Worm (Caenorhabditis elegans) whole organism, L2 larva: ENCODE data around the gene T18D3.6.

ENCODE experiments used
- C34F6.9 ChIP-seq: fragments of 150-350 bp; optimal IDR thresholded peaks from 2 replicates; lab custom pipeline; 2014; ENCODE audit warnings: missing biosample characterization, missing genetic modification characterization
- F13H6.1 ChIP-seq: sonication (generic microtip); optimal IDR thresholded peaks from 2 replicates; lab custom pipeline; 2016; ENCODE audit warnings: missing genetic modification characterization, missing compliant biosample characterization
- Y55F3AM.14 ChIP-seq: fragments of 200-800 bp; sonication (Bioruptor generic); optimal IDR thresholded peaks from 2 replicates; lab custom pipeline; 2018; ENCODE audit warnings: mild to moderate bottlenecking, missing genetic modification characterization, missing compliant biosample characterization
- alr-1 ChIP-seq: fragments of 150-350 bp; optimal IDR thresholded peaks from 2 replicates; lab custom pipeline; 2014; ENCODE audit warnings: missing biosample characterization, missing genetic modification characterization
- aly-2 ChIP-seq: fragments of 150-350 bp; optimal IDR thresholded peaks from 2 replicates; lab custom pipeline; 2014; ENCODE audit warnings: missing biosample characterization, missing genetic modification characterization
- ama-1 ChIP-seq: fragments of 150-350 bp; optimal IDR thresholded peaks from 2 replicates; lab custom pipeline; 2018; ENCODE audit warnings: inconsistent platforms
- blmp-1 ChIP-seq: sonication (generic microtip); optimal IDR thresholded peaks from 2 replicates; lab custom pipeline; 2017; ENCODE audit warnings: missing genetic modification characterization, mild to moderate bottlenecking, missing compliant biosample characterization, antibody characterized with exemption, moderate library complexity; ENCODE audit not compliant: insufficient read depth
- ceh-16 ChIP-seq: fragments of 150-350 bp; optimal IDR thresholded peaks from 2 replicates; lab custom pipeline; 2014; ENCODE audit warnings: missing biosample characterization, missing genetic modification characterization
- ceh-82 ChIP-seq: fragments of 150-350 bp; optimal IDR thresholded peaks from 2 replicates; lab custom pipeline; 2014; ENCODE audit warnings: missing biosample characterization, missing genetic modification characterization
- crh-2 ChIP-seq: sonication (generic microtip); optimal IDR thresholded peaks from 2 replicates; lab custom pipeline; 2017; ENCODE audit warnings: missing biosample characterization, missing genetic modification characterization
- egl-27 ChIP-seq: sonication (generic microtip); optimal IDR thresholded peaks from 3 replicates; lab custom pipeline; 2017; ENCODE audit warnings: missing biosample characterization, missing genetic modification reagents, missing genetic modification characterization
- elt-3 ChIP-seq: sonication (generic microtip); optimal IDR thresholded peaks from 2 replicates; lab custom pipeline; 2017; ENCODE audit warnings: missing biosample characterization, missing genetic modification characterization
- fos-1 ChIP-seq: fragments of 150-350 bp; optimal IDR thresholded peaks from 2 replicates; lab custom pipeline; 2014; ENCODE audit warnings: missing biosample characterization, missing genetic modification characterization
- gmeb-1 ChIP-seq: fragments of 150-350 bp; optimal IDR thresholded peaks from 2 replicates; lab custom pipeline; 2014; ENCODE audit warnings: missing biosample characterization, missing genetic modification characterization
- lin-11 ChIP-seq: fragments of 150-350 bp; sonication (generic microtip); optimal IDR thresholded peaks from 2 replicates; lab custom pipeline; 2014; ENCODE audit warnings: missing biosample characterization, missing genetic modification characterization, inconsistent platforms, mixed read lengths
- lin-13 ChIP-seq: fragments of 150-350 bp; optimal IDR thresholded peaks from 2 replicates; lab custom pipeline; 2014; ENCODE audit warnings: missing biosample characterization, missing genetic modification reagents, missing genetic modification characterization
- lsy-2 ChIP-seq, 2 experiments: fragments of 150-350 bp in 1 of 2; sonication (generic microtip) in 1 of 2; optimal IDR thresholded peaks; 2 replicates each; lab custom pipeline; 2014 to 2017; ENCODE audit warnings: missing biosample characterization in 2 of 2, missing genetic modification characterization in 2 of 2
- mbf-1 ChIP-seq: sonication (generic microtip); optimal IDR thresholded peaks from 2 replicates; lab custom pipeline; 2017; ENCODE audit warnings: missing biosample characterization, missing genetic modification characterization
- mdl-1 ChIP-seq, 2 experiments: fragments of 150-350 bp in 1 of 2; sonication (generic microtip) in 1 of 2; optimal IDR thresholded peaks; 2 replicates each; lab custom pipeline; 2017; ENCODE audit warnings: missing biosample characterization in 2 of 2, missing genetic modification characterization in 2 of 2
- nhr-11 ChIP-seq: fragments of 150-350 bp; optimal IDR thresholded peaks from 2 replicates; lab custom pipeline; 2014; ENCODE audit warnings: missing biosample characterization, missing genetic modification characterization
- nhr-12 ChIP-seq: fragments of 150-350 bp; optimal IDR thresholded peaks from 2 replicates; lab custom pipeline; 2014; ENCODE audit warnings: missing biosample characterization, missing genetic modification characterization
- nhr-129 ChIP-seq: fragments of 150-350 bp; optimal IDR thresholded peaks from 2 replicates; lab custom pipeline; 2014; ENCODE audit warnings: missing biosample characterization, missing genetic modification characterization
- nhr-21 ChIP-seq: fragments of 150-350 bp; optimal IDR thresholded peaks from 2 replicates; lab custom pipeline; 2014; ENCODE audit warnings: missing biosample characterization, missing genetic modification characterization
- nhr-23 ChIP-seq: fragments of 150-350 bp; optimal IDR thresholded peaks from 2 replicates; lab custom pipeline; 2014; ENCODE audit warnings: missing biosample characterization, missing genetic modification reagents, missing genetic modification characterization
- nhr-237 ChIP-seq: fragments of 150-350 bp; optimal IDR thresholded peaks from 2 replicates; lab custom pipeline; 2014; ENCODE audit warnings: missing biosample characterization, missing genetic modification characterization
- nhr-25 ChIP-seq: fragments of 150-350 bp; sonication (generic microtip); optimal IDR thresholded peaks from 3 replicates; lab custom pipeline; 2014; ENCODE audit warnings: missing biosample characterization, missing genetic modification characterization
- nhr-6 ChIP-seq: fragments of 150-350 bp; optimal IDR thresholded peaks from 2 replicates; lab custom pipeline; 2014; ENCODE audit warnings: missing biosample characterization, missing genetic modification characterization
- nhr-77 ChIP-seq: fragments of 150-350 bp; optimal IDR thresholded peaks from 2 replicates; lab custom pipeline; 2014; ENCODE audit warnings: missing biosample characterization, missing genetic modification characterization
- peb-1 ChIP-seq: fragments of 150-350 bp; optimal IDR thresholded peaks from 2 replicates; lab custom pipeline; 2014; ENCODE audit warnings: missing biosample characterization, missing genetic modification characterization
- sem-4 ChIP-seq: fragments of 150-350 bp; optimal IDR thresholded peaks from 2 replicates; lab custom pipeline; 2014; ENCODE audit warnings: missing biosample characterization, missing genetic modification reagents, missing genetic modification characterization
- skn-1 ChIP-seq: sonication (generic microtip); optimal IDR thresholded peaks from 2 replicates; lab custom pipeline; 2017; ENCODE audit warnings: missing biosample characterization, missing genetic modification characterization
- sma-3 ChIP-seq: sonication (generic microtip); optimal IDR thresholded peaks from 2 replicates; lab custom pipeline; 2016; ENCODE audit warnings: missing genetic modification reagents, missing genetic modification characterization, missing compliant biosample characterization
- sma-9 ChIP-seq, 2 experiments: fragments of 150-350 bp in 1 of 2; sonication (generic microtip) in 1 of 2; optimal IDR thresholded peaks; 2 replicates each; lab custom pipeline; 2014 to 2016; ENCODE audit warnings: missing genetic modification characterization in 2 of 2, mild to moderate bottlenecking in 1 of 2, missing biosample characterization in 1 of 2, missing compliant biosample characterization in 1 of 2, missing genetic modification reagents in 1 of 2, moderate library complexity in 1 of 2
- snpc-4 ChIP-seq: fragments of 150-350 bp; optimal IDR thresholded peaks from 2 replicates; lab custom pipeline; 2014; ENCODE audit warnings: missing biosample characterization, missing genetic modification characterization
- unc-39 ChIP-seq: fragments of 150-350 bp; optimal IDR thresholded peaks from 2 replicates; lab custom pipeline; 2014; ENCODE audit warnings: missing biosample characterization, missing genetic modification characterization
- unc-55 ChIP-seq: fragments of 150-350 bp; sonication (generic microtip); optimal IDR thresholded peaks from 3 replicates; lab custom pipeline; 2014; ENCODE audit warnings: missing biosample characterization, missing genetic modification reagents, missing genetic modification characterization
- unc-62 ChIP-seq: fragments of 150-350 bp; optimal IDR thresholded peaks from 2 replicates; lab custom pipeline; 2014; ENCODE audit warnings: missing biosample characterization, missing genetic modification reagents, missing genetic modification characterization
- zag-1 ChIP-seq: fragments of 150-350 bp; optimal IDR thresholded peaks from 2 replicates; lab custom pipeline; 2014; ENCODE audit warnings: missing biosample characterization, missing genetic modification characterization
- ztf-1 ChIP-seq: fragments of 200-800 bp; sonication (Bioruptor generic); conservative IDR thresholded peaks from 2 replicates; pipeline ENCODE4 v1.3.6; 2022; ENCODE audit warnings: missing genetic modification characterization, missing compliant biosample characterization
- ztf-4 ChIP-seq: fragments of 150-350 bp; optimal IDR thresholded peaks from 2 replicates; lab custom pipeline; 2014; ENCODE audit warnings: missing biosample characterization, missing genetic modification characterization

T18D3.6 gene

ce11 chrX:12454290-12454795 is 4.7 kb downstream of the T18D3.6 start, which contains the start of the genes T18D3.9 and T18D3.1:
Gene T18D3.9, minus strand, starts transcription at chrX:12454457.
Gene T18D3.1, plus strand, starts transcription at chrX:12454745.
- TF ChIP-seq blmp-1 (tag; lab: Kevin White, UChicago) (no peak), sma-3 (GFP tag; lab: Kevin White, UChicago) (peak; percentile 36), crh-2 (tag; lab: Kevin White, UChicago) (peak; percentile 46), lin-11 (no peak), aly-2 (no peak), nhr-77 (tag; lab: Kevin White, UChicago) (no peak), nhr-25 (tag; lab: Kevin White, UChicago) (peak; percentile 39), skn-1 (tag; lab: Kevin White, UChicago) (no peak), snpc-4 (no peak), mbf-1 (tag; lab: Kevin White, UChicago) (no peak), lin-13 (peak; percentile 62), F13H6.1 (tag; lab: Kevin White, UChicago) (peak; percentile 38), egl-27 (tag; lab: Kevin White, UChicago) (no peak), unc-39 (tag; lab: Kevin White, UChicago) (no peak), nhr-6 (tag; lab: Kevin White, UChicago) (no peak), alr-1 (tag; lab: Kevin White, UChicago) (no peak), lsy-2 (tag; optimal IDR thresholded peaks at IDR 0.05; lab: Kevin White, UChicago) (peak in 1 of 2 experiments; percentile 60), mdl-1 (tag; optimal IDR thresholded peaks at IDR 0.05; lab: Kevin White, UChicago) (no peak), ceh-82 (tag; lab: Kevin White, UChicago) (no peak), nhr-21 (tag; lab: Kevin White, UChicago) (peak; percentile 42), nhr-129 (tag; lab: Kevin White, UChicago) (peak; percentile 60), fos-1 (tag; lab: Kevin White, UChicago) (peak; percentile 42), unc-55 (GFP tag; lab: Kevin White, UChicago) (peak; percentile 32), elt-3 (tag; lab: Kevin White, UChicago) (no peak), nhr-12 (tag; lab: Kevin White, UChicago) (no peak), C34F6.9 (tag; lab: Kevin White, UChicago) (peak; percentile 65), sma-9 (GFP tag; optimal IDR thresholded peaks at IDR 0.05; lab: Kevin White, UChicago) (peak; percentile 14), sma-9 (tag; optimal IDR thresholded peaks at IDR 0.05; lab: Kevin White, UChicago) (no peak), gmeb-1 (tag; lab: Kevin White, UChicago) (peak; percentile 45), nhr-23 (tag; lab: Kevin White, UChicago) (no peak)

- TF ChIP-seq lin-13 (peak; percentile 47), ceh-16 (tag; lab: Kevin White, UChicago) (peak; percentile 15), fos-1 (tag; lab: Kevin White, UChicago) (peak; percentile 20), crh-2 (tag; lab: Kevin White, UChicago) (peak; percentile 50), ztf-4 (tag; lab: Kevin White, UChicago) (peak; percentile 11), nhr-25 (tag; lab: Kevin White, UChicago) (no peak), lin-11 (no peak), nhr-12 (tag; lab: Kevin White, UChicago) (no peak), sma-9 (GFP tag; optimal IDR thresholded peaks at IDR 0.05; lab: Kevin White, UChicago) (peak; percentile 73), sma-9 (tag; optimal IDR thresholded peaks at IDR 0.05; lab: Kevin White, UChicago) (no peak), unc-39 (tag; lab: Kevin White, UChicago) (no peak), nhr-6 (tag; lab: Kevin White, UChicago) (peak; percentile 19), sem-4 (tag; lab: Kevin White, UChicago) (peak; percentile 47), nhr-129 (tag; lab: Kevin White, UChicago) (peak; percentile 84), nhr-21 (tag; lab: Kevin White, UChicago) (peak; percentile 83), elt-3 (tag; lab: Kevin White, UChicago) (no peak), zag-1 (tag; lab: Kevin White, UChicago) (no peak), mdl-1 (tag; optimal IDR thresholded peaks at IDR 0.05; lab: Kevin White, UChicago) (no peak), unc-62 (GFP tag; lab: Kevin White, UChicago) (no peak), nhr-11 (tag; lab: Kevin White, UChicago) (no peak), nhr-237 (tag; lab: Kevin White, UChicago) (no peak), egl-27 (tag; lab: Kevin White, UChicago) (peak; percentile 56), peb-1 (tag; lab: Kevin White, UChicago) (no peak), ceh-82 (tag; lab: Kevin White, UChicago) (no peak), ama-1 (lab: Kevin White, UChicago) (no peak), lsy-2 (tag; optimal IDR thresholded peaks at IDR 0.05; lab: Kevin White, UChicago) (peak in 1 of 2 experiments; percentile 57), ztf-1 (GFP tag; lab: Robert Waterston, UW) (no peak), F13H6.1 (tag; lab: Kevin White, UChicago) (peak; percentile 70), sma-3 (GFP tag; lab: Kevin White, UChicago) (peak; percentile 62), mbf-1 (tag; lab: Kevin White, UChicago) (no peak), C34F6.9 (tag; lab: Kevin White, UChicago) (no peak), Y55F3AM.14 (GFP tag; lab: Kevin White, UChicago) (peak; percentile 21), alr-1 (tag; lab: Kevin White, UChicago) (no peak), gmeb-1 (tag; lab: Kevin White, UChicago) (peak; percentile 43)
Measured at ce11 chrX:12458021-12458420, 8.3 kb downstream of the T18D3.6 start.
